Fruit fly (Drosophila melanogaster) whole organism, pupa: ENCODE results near the gene Irbp.

Experiments
- CG10348 ChIP-seq: fragments of 200-800 bp; sonication (Bioruptor generic); IDR thresholded peaks from 2 replicates; pipeline ENCODE4 v1.3.6; 2022; ENCODE audit warnings: missing biosample characterization, missing genetic modification characterization
- CG12605 ChIP-seq: fragments of 200-800 bp; sonication (Bioruptor generic); IDR thresholded peaks from 2 replicates; pipeline ENCODE4 v1.3.6; 2022; ENCODE audit warnings: missing biosample characterization, missing genetic modification characterization
- CG13204 ChIP-seq: fragments of 200-800 bp; sonication (Bioruptor generic); optimal IDR thresholded peaks from 2 replicates; lab custom pipeline; 2018; ENCODE audit warnings: missing biosample characterization, mild to moderate bottlenecking, missing genetic modification characterization, moderate library complexity
- CG14655 ChIP-seq: fragments of 200-800 bp; sonication (Bioruptor generic); optimal IDR thresholded peaks from 3 replicates; lab custom pipeline; 2017; ENCODE audit warnings: mild to moderate bottlenecking, missing biosample characterization, missing genetic modification reagents, missing genetic modification characterization
- CG17806 ChIP-seq: fragments of 200-800 bp; sonication (Bioruptor generic); optimal IDR thresholded peaks from 2 replicates; lab custom pipeline; 2018; ENCODE audit warnings: missing biosample characterization, mild to moderate bottlenecking, missing genetic modification characterization, moderate library complexity
- CG32121 ChIP-seq: fragments of 200-800 bp; sonication (Bioruptor generic); IDR thresholded peaks from 2 replicates; pipeline ENCODE4 v1.3.6; 2022; ENCODE audit warnings: missing biosample characterization, missing genetic modification characterization
- CG4496 ChIP-seq: fragments of 200-800 bp; sonication (Bioruptor generic); IDR thresholded peaks from 3 replicates; pipeline ENCODE4 v1.3.6; 2022; ENCODE audit warnings: missing biosample characterization, missing genetic modification characterization
- CG8159 ChIP-seq: fragments of 200-800 bp; sonication (Bioruptor generic); optimal IDR thresholded peaks from 3 replicates; lab custom pipeline; 2018; ENCODE audit warnings: missing biosample characterization, mild to moderate bottlenecking, missing genetic modification characterization, moderate library complexity
- D1 ChIP-seq: fragments of 200-800 bp; sonication (Bioruptor generic); optimal IDR thresholded peaks from 2 replicates; lab custom pipeline; 2018; ENCODE audit warnings: missing biosample characterization, mild to moderate bottlenecking, missing genetic modification characterization, moderate library complexity
- EcR ChIP-seq: fragments of 200-800 bp; sonication (Bioruptor generic); optimal IDR thresholded peaks from 3 replicates; lab custom pipeline; 2019; ENCODE audit warnings: missing biosample characterization, missing genetic modification characterization, mild to moderate bottlenecking, moderate library complexity, missing genetic modification reagents
- Pif1B ChIP-seq: fragments of 200-800 bp; sonication (Bioruptor generic); optimal IDR thresholded peaks from 3 replicates; lab custom pipeline; 2016; ENCODE audit warnings: missing biosample characterization, missing genetic modification characterization
- Snoo ChIP-seq: fragments of 200-800 bp; sonication (Bioruptor generic); optimal IDR thresholded peaks from 3 replicates; lab custom pipeline; 2017; ENCODE audit warnings: missing biosample characterization, mild to moderate bottlenecking, missing genetic modification characterization, inconsistent platforms
- fd96Ca ChIP-seq: fragments of 200-800 bp; sonication (Bioruptor generic); IDR thresholded peaks from 3 replicates; pipeline ENCODE4 v1.3.6; 2022; ENCODE audit warnings: missing biosample characterization, missing genetic modification characterization
- gl ChIP-seq: fragments of 200-800 bp; sonication (Bioruptor generic); optimal IDR thresholded peaks from 2 replicates; lab custom pipeline; 2018; ENCODE audit warnings: missing biosample characterization, mild to moderate bottlenecking, missing genetic modification characterization

dm6 chr3R:11412371-11412770, 2.5 kb downstream of the Irbp start, which contains the start of gene Ipo9:
- TF ChIP-seq CG14655 (GFP tag; lab: Kevin White, UChicago): no peak
- TF ChIP-seq EcR (GFP tag; lab: Kevin White, UChicago): no peak
- TF ChIP-seq CG12605 (GFP tag; lab: Robert Waterston, UW): no peak
- TF ChIP-seq D1 (tag; lab: Kevin White, UChicago): no peak
- TF ChIP-seq CG8159 (tag; lab: Kevin White, UChicago): no peak
- TF ChIP-seq CG13204 (GFP tag; lab: Kevin White, UChicago): no peak
- TF ChIP-seq CG4496 (GFP tag; lab: Robert Waterston, UW): no peak
- no peak for TF ChIP-seq CG32121
- TF ChIP-seq CG17806: no peak
- TF ChIP-seq gl (tag; lab: Kevin White, UChicago): no peak
- no peak for TF ChIP-seq Snoo (tag; lab: Kevin White, UChicago)
- TF ChIP-seq fd96Ca (GFP tag; lab: Robert Waterston, UW): no peak
- no peak for TF ChIP-seq CG10348 (GFP tag; lab: Robert Waterston, UW)
- no peak for TF ChIP-seq Pif1B
